Worm (Caenorhabditis elegans) whole organism, midembryonic: ENCODE measurements around the gene unc-39.

Source experiments
- T22C8.4 ChIP-seq: fragments of 200-800 bp; sonication (Bioruptor generic); IDR thresholded peaks from 2 replicates; pipeline ENCODE4 v1.3.6; 2022; ENCODE audit warnings: missing genetic modification characterization, missing compliant biosample characterization
- cog-1 ChIP-seq: sonication (generic microtip); optimal IDR thresholded peaks from 2 replicates; lab custom pipeline; 2016; ENCODE audit warnings: missing genetic modification characterization, missing compliant biosample characterization
- flt-1 ChIP-seq: fragments of 200-800 bp; sonication (Bioruptor generic); IDR thresholded peaks from 2 replicates; pipeline ENCODE4 v1.3.6; 2022; ENCODE audit warnings: missing genetic modification characterization, missing compliant biosample characterization
- klf-2 ChIP-seq: fragments of 200-800 bp; sonication (Bioruptor generic); conservative IDR thresholded peaks from 2 replicates; pipeline ENCODE4 v1.3.6; 2022; ENCODE audit warnings: missing genetic modification reagents, missing genetic modification characterization, missing compliant biosample characterization
- med-1 ChIP-seq: sonication (generic microtip); optimal IDR thresholded peaks from 2 replicates; lab custom pipeline; 2017; ENCODE audit warnings: missing genetic modification characterization, mild to moderate bottlenecking, missing compliant biosample characterization, antibody characterized with exemption, missing genetic modification reagents; ENCODE audit not compliant: insufficient read depth
- ztf-23 ChIP-seq: fragments of 200-800 bp; sonication (Bioruptor generic); IDR thresholded peaks from 2 replicates; pipeline ENCODE4 v1.3.6; 2022; ENCODE audit warnings: missing genetic modification reagents, missing genetic modification characterization, missing compliant biosample characterization
- ztf-29 ChIP-seq: fragments of 200-800 bp; sonication (Bioruptor generic); IDR thresholded peaks from 2 replicates; pipeline ENCODE4 v1.3.6; 2022; ENCODE audit warnings: missing genetic modification reagents, missing genetic modification characterization, missing compliant biosample characterization

- TF ChIP-seq klf-2 (GFP tag; lab: Robert Waterston, UW) (no peak), flt-1 (GFP tag; lab: Robert Waterston, UW) (no peak), med-1 (GFP tag; lab: Kevin White, UChicago) (no peak), cog-1 (no peak), ztf-23 (GFP tag; lab: Robert Waterston, UW) (no peak), T22C8.4 (no peak), ztf-29 (GFP tag; lab: Robert Waterston, UW) (no peak)
Measured at ce11 chrV:14350498-14350897, 22.4 kb upstream of the unc-39 start.
